Fruit fly (Drosophila melanogaster): ENCODE results near the gene CG17028.

CG17028 gene

dm6 chr3L:15978224-15978623, at the start of gene CG17028:
CG17028 (plus strand) TSS chr3L:15978524.
- TF ChIP-seq EcR (GFP tag; optimal IDR thresholded peaks at IDR 0.05) (no peak), Dll (optimal IDR thresholded peaks at IDR 0.05) (no peak), pan (optimal IDR thresholded peaks at IDR 0.05) (no peak)

dm6 chr3L:15940823-15941222, 37.5 kb upstream of the CG17028 start:
- no peak for TF ChIP-seq CG8478 (optimal IDR thresholded peaks at IDR 0.05)
- TF ChIP-seq psq (optimal IDR thresholded peaks at IDR 0.05): no peak
- TF ChIP-seq pan (optimal IDR thresholded peaks at IDR 0.05): no peak
- TF ChIP-seq EcR (GFP tag; optimal IDR thresholded peaks at IDR 0.05): no peak
- TF ChIP-seq Dll (optimal IDR thresholded peaks at IDR 0.05): no peak
- TF ChIP-seq usp (GFP tag; optimal IDR thresholded peaks at IDR 0.05): no peak

- TF ChIP-seq usp (GFP tag; optimal IDR thresholded peaks at IDR 0.05) (no peak), EcR (GFP tag; optimal IDR thresholded peaks at IDR 0.05) (no peak), Dll (optimal IDR thresholded peaks at IDR 0.05) (no peak), psq (optimal IDR thresholded peaks at IDR 0.05) (no peak), pan (optimal IDR thresholded peaks at IDR 0.05) (no peak), CG8478 (optimal IDR thresholded peaks at IDR 0.05) (no peak)
Observed at dm6 chr3L:15952287-15952686, 26.0 kb upstream of the CG17028 start.

dm6 chr3L:15952909-15953308, 25.4 kb upstream of the CG17028 start:
- TF ChIP-seq CG8478 (optimal IDR thresholded peaks at IDR 0.05): no peak
- no peak for TF ChIP-seq pan (optimal IDR thresholded peaks at IDR 0.05)
- no peak for TF ChIP-seq Dll (optimal IDR thresholded peaks at IDR 0.05)
- no peak for TF ChIP-seq EcR (GFP tag; optimal IDR thresholded peaks at IDR 0.05)
- no peak for TF ChIP-seq usp (GFP tag; optimal IDR thresholded peaks at IDR 0.05)
- TF ChIP-seq psq (optimal IDR thresholded peaks at IDR 0.05): no peak

dm6 chr3L:15953892-15954291, 24.4 kb upstream of the CG17028 start:
- TF ChIP-seq CG8478 (optimal IDR thresholded peaks at IDR 0.05): no peak

- TF ChIP-seq EcR (GFP tag; optimal IDR thresholded peaks at IDR 0.05) (no peak), pan (optimal IDR thresholded peaks at IDR 0.05) (no peak), usp (GFP tag; optimal IDR thresholded peaks at IDR 0.05) (no peak), psq (optimal IDR thresholded peaks at IDR 0.05) (no peak), Dll (optimal IDR thresholded peaks at IDR 0.05) (no peak), CG8478 (optimal IDR thresholded peaks at IDR 0.05) (no peak)
Observed at dm6 chr3L:15954784-15955427, 23.4 kb upstream of the CG17028 start, which contains the start of the genes Pka-C3 and GXIVsPLA2. Pka-C3 (minus strand) TSS chr3L:15954797. GXIVsPLA2 (plus strand) TSS chr3L:15955096.

dm6 chr3L:15956448-15957010, 21.8 kb upstream of the CG17028 start, which contains the start of gene elgi:
elgi (plus strand) TSS chr3L:15956550.
- no peak for TF ChIP-seq psq (optimal IDR thresholded peaks at IDR 0.05)

- TF ChIP-seq CG8478 (optimal IDR thresholded peaks at IDR 0.05) (no peak), psq (optimal IDR thresholded peaks at IDR 0.05) (no peak), Dll (optimal IDR thresholded peaks at IDR 0.05) (no peak), EcR (GFP tag; optimal IDR thresholded peaks at IDR 0.05) (no peak), pan (optimal IDR thresholded peaks at IDR 0.05) (no peak), usp (GFP tag; optimal IDR thresholded peaks at IDR 0.05) (no peak)
Observed at dm6 chr3L:15958612-15959315, 19.6 kb upstream of the CG17028 start, which contains the start of gene CG17032. CG17032 (plus strand) TSS chr3L:15958843.

dm6 chr3L:15967588-15968500, 10.5 kb upstream of the CG17028 start, which contains the start of the genes Brr2 and CG10516:
Brr2 (minus strand) TSS chr3L:15967872.
CG10516 (plus strand) TSS chr3L:15968204.
- TF ChIP-seq CG8478 (optimal IDR thresholded peaks at IDR 0.05) (no peak), usp (GFP tag; optimal IDR thresholded peaks at IDR 0.05) (no peak), EcR (GFP tag; optimal IDR thresholded peaks at IDR 0.05) (no peak), pan (optimal IDR thresholded peaks at IDR 0.05) (no peak), psq (optimal IDR thresholded peaks at IDR 0.05) (no peak), Dll (optimal IDR thresholded peaks at IDR 0.05) (no peak)

dm6 chr3L:15968686-15969085, 9.6 kb upstream of the CG17028 start:
- TF ChIP-seq Dll (optimal IDR thresholded peaks at IDR 0.05) (no peak), usp (GFP tag; optimal IDR thresholded peaks at IDR 0.05) (no peak), psq (optimal IDR thresholded peaks at IDR 0.05) (no peak), EcR (GFP tag; optimal IDR thresholded peaks at IDR 0.05) (no peak), CG8478 (optimal IDR thresholded peaks at IDR 0.05) (no peak), pan (optimal IDR thresholded peaks at IDR 0.05) (no peak)

dm6 chr3L:15974166-15974565, 4.2 kb upstream of the CG17028 start:
- TF ChIP-seq CG8478 (optimal IDR thresholded peaks at IDR 0.05) (no peak), pan (optimal IDR thresholded peaks at IDR 0.05) (no peak), psq (optimal IDR thresholded peaks at IDR 0.05) (no peak), EcR (GFP tag; optimal IDR thresholded peaks at IDR 0.05) (no peak), Dll (optimal IDR thresholded peaks at IDR 0.05) (no peak)

dm6 chr3L:15975068-15975467, 3.3 kb upstream of the CG17028 start, which contains the start of gene CG17026:
CG17026 (plus strand) TSS chr3L:15975368.
- TF ChIP-seq usp (GFP tag; optimal IDR thresholded peaks at IDR 0.05) (no peak), psq (optimal IDR thresholded peaks at IDR 0.05) (no peak), EcR (GFP tag; optimal IDR thresholded peaks at IDR 0.05) (no peak), Dll (optimal IDR thresholded peaks at IDR 0.05) (no peak), CG8478 (optimal IDR thresholded peaks at IDR 0.05) (no peak), pan (optimal IDR thresholded peaks at IDR 0.05) (no peak)

Measured in whole organism.